Fruit fly (Drosophila melanogaster) whole organism, pupa: ENCODE measurements around the gene CG15725.

Experiments used
- CG10348 ChIP-seq: fragments of 200-800 bp; sonication (Bioruptor generic); IDR thresholded peaks from 2 replicates; pipeline ENCODE4 v1.3.6; 2022; ENCODE audit warnings: missing biosample characterization, missing genetic modification characterization
- CG12605 ChIP-seq: fragments of 200-800 bp; sonication (Bioruptor generic); IDR thresholded peaks from 2 replicates; pipeline ENCODE4 v1.3.6; 2022; ENCODE audit warnings: missing biosample characterization, missing genetic modification characterization
- CG13204 ChIP-seq: fragments of 200-800 bp; sonication (Bioruptor generic); optimal IDR thresholded peaks from 2 replicates; lab custom pipeline; 2018; ENCODE audit warnings: missing biosample characterization, mild to moderate bottlenecking, missing genetic modification characterization, moderate library complexity
- CG14655 ChIP-seq: fragments of 200-800 bp; sonication (Bioruptor generic); optimal IDR thresholded peaks from 3 replicates; lab custom pipeline; 2017; ENCODE audit warnings: mild to moderate bottlenecking, missing biosample characterization, missing genetic modification reagents, missing genetic modification characterization
- CG15710 ChIP-seq: fragments of 200-800 bp; sonication (Bioruptor generic); optimal IDR thresholded peaks from 2 replicates; lab custom pipeline; 2018; ENCODE audit warnings: missing biosample characterization, mild to moderate bottlenecking, missing genetic modification characterization, moderate library complexity
- CG17806 ChIP-seq: fragments of 200-800 bp; sonication (Bioruptor generic); optimal IDR thresholded peaks from 2 replicates; lab custom pipeline; 2018; ENCODE audit warnings: missing biosample characterization, mild to moderate bottlenecking, missing genetic modification characterization, moderate library complexity
- CG32121 ChIP-seq: fragments of 200-800 bp; sonication (Bioruptor generic); IDR thresholded peaks from 2 replicates; pipeline ENCODE4 v1.3.6; 2022; ENCODE audit warnings: missing biosample characterization, missing genetic modification characterization
- CG34367 ChIP-seq: fragments of 200-800 bp; sonication (Bioruptor generic); optimal IDR thresholded peaks from 2 replicates; lab custom pipeline; 2018; ENCODE audit warnings: missing biosample characterization, mild to moderate bottlenecking, missing genetic modification characterization
- CG4496 ChIP-seq: fragments of 200-800 bp; sonication (Bioruptor generic); IDR thresholded peaks from 3 replicates; pipeline ENCODE4 v1.3.6; 2022; ENCODE audit warnings: missing biosample characterization, missing genetic modification characterization
- CG8159 ChIP-seq: fragments of 200-800 bp; sonication (Bioruptor generic); optimal IDR thresholded peaks from 3 replicates; lab custom pipeline; 2018; ENCODE audit warnings: missing biosample characterization, mild to moderate bottlenecking, missing genetic modification characterization, moderate library complexity
- CG8301 ChIP-seq: fragments of 200-800 bp; sonication (Bioruptor generic); optimal IDR thresholded peaks from 2 replicates; lab custom pipeline; 2018; ENCODE audit warnings: missing biosample characterization, mild to moderate bottlenecking, missing genetic modification characterization
- CG9948 ChIP-seq: fragments of 200-800 bp; sonication (Bioruptor generic); optimal IDR thresholded peaks from 2 replicates; lab custom pipeline; 2018; ENCODE audit warnings: missing biosample characterization, mild to moderate bottlenecking, missing genetic modification characterization, moderate library complexity
- D1 ChIP-seq: fragments of 200-800 bp; sonication (Bioruptor generic); optimal IDR thresholded peaks from 2 replicates; lab custom pipeline; 2018; ENCODE audit warnings: missing biosample characterization, mild to moderate bottlenecking, missing genetic modification characterization, moderate library complexity
- EcR ChIP-seq: fragments of 200-800 bp; sonication (Bioruptor generic); optimal IDR thresholded peaks from 3 replicates; lab custom pipeline; 2019; ENCODE audit warnings: missing biosample characterization, missing genetic modification characterization, mild to moderate bottlenecking, moderate library complexity, missing genetic modification reagents
- Ets98B ChIP-seq: fragments of 200-800 bp; sonication (Bioruptor generic); IDR thresholded peaks from 2 replicates; pipeline ENCODE4 v1.3.6; 2022; ENCODE audit warnings: missing biosample characterization, missing genetic modification characterization
- Pif1A ChIP-seq: fragments of 200-800 bp; sonication (Bioruptor generic); optimal IDR thresholded peaks from 3 replicates; lab custom pipeline; 2016; ENCODE audit warnings: missing biosample characterization, missing genetic modification characterization
- Pif1B ChIP-seq: fragments of 200-800 bp; sonication (Bioruptor generic); optimal IDR thresholded peaks from 3 replicates; lab custom pipeline; 2016; ENCODE audit warnings: missing biosample characterization, missing genetic modification characterization
- Snoo ChIP-seq: fragments of 200-800 bp; sonication (Bioruptor generic); optimal IDR thresholded peaks from 3 replicates; lab custom pipeline; 2017; ENCODE audit warnings: missing biosample characterization, mild to moderate bottlenecking, missing genetic modification characterization, inconsistent platforms
- fd96Ca ChIP-seq: fragments of 200-800 bp; sonication (Bioruptor generic); IDR thresholded peaks from 3 replicates; pipeline ENCODE4 v1.3.6; 2022; ENCODE audit warnings: missing biosample characterization, missing genetic modification characterization
- gl ChIP-seq: fragments of 200-800 bp; sonication (Bioruptor generic); optimal IDR thresholded peaks from 2 replicates; lab custom pipeline; 2018; ENCODE audit warnings: missing biosample characterization, mild to moderate bottlenecking, missing genetic modification characterization
- rn ChIP-seq: fragments of 200-800 bp; sonication (Bioruptor generic); IDR thresholded peaks from 2 replicates; pipeline ENCODE4 v1.3.6; 2022; ENCODE audit warnings: missing biosample characterization, missing genetic modification characterization

CG15725 gene

DNA sequence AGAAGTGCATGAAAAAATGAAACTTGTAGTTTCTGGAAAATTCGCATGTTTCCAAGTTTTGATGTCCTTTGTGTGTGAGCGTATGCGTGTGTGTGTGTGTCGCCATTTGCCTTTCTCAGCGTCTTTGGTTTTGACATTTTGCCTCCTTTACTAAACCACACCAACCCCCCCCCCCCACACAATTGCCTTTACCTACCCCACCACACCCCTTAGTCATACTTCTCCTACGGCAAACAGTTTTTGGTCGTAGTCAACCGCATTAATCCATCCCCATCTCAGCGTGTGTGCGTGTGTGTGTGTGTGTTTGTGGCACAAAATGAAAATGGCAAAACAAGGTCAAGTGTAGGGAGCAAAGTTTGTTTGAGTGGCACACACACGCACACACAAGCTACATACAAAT lies 43.3 kb downstream of the CG15725 start:
- TF ChIP-seq EcR (GFP tag; lab: Kevin White, UChicago), result peak; percentile 1
- TF ChIP-seq Pif1A, result no peak
- TF ChIP-seq, all 21 proteins: peak for 1

DNA sequence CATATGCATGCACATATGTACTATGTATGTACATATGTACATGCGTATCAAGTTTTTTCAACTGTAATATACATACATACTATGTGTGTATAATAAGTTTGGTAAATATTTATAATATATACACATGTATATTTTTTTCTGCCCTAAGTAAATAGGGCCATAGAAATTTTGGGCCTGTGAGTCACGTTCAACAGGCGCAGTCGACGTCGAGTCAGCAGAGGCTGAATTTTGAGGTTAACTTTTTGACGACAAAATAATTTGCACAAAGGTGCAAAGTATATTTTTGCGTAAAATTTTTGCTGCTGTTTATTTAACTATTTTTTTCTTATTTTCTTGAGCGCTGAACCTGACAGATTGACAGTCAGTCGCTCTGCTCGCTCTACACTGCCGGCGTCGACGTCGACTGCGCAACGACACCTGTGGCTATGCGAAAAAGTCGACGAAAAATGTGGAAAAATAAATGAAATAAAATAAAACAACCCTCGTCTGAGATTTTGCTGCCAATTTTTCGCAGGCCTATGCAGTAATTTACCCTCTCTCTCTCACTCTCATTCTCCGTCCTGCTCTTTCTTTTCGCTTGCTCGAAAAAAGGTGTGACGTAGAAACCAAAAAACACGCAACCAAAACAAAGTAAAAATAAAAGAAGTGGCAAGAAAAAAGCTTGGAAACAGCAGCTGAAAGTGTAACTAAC lies 44.4 kb downstream of the CG15725 start:
- peak; percentile 18 for TF ChIP-seq D1 (tag; lab: Kevin White, UChicago)
- 0 out of 2 replicates have a peak, but pooled peaks have one; percentile 44 for TF ChIP-seq rn
- TF ChIP-seq Pif1A, result peak; percentile 53
- peak; percentile 14 for TF ChIP-seq CG8301
- TF ChIP-seq CG17806 (tag; lab: Kevin White, UChicago), result no peak
- TF ChIP-seq fd96Ca (GFP tag; lab: Robert Waterston, UW), result no peak; the same call in 2 of the 3 replicates
- TF ChIP-seq gl, result peak; percentile 80
- peak; percentile 32 for TF ChIP-seq CG14655 (GFP tag; lab: Kevin White, UChicago)
- TF ChIP-seq Pif1B (GFP tag; lab: Kevin White, UChicago), result no peak
- no peak for TF ChIP-seq CG13204 (GFP tag; lab: Kevin White, UChicago)
- no peak for TF ChIP-seq CG10348 (GFP tag; lab: Robert Waterston, UW)
- peak; percentile 67 for TF ChIP-seq CG32121
- TF ChIP-seq CG9948 (tag; lab: Kevin White, UChicago), result no peak
- TF ChIP-seq CG4496 (GFP tag; lab: Robert Waterston, UW), result peak; percentile 75; the same call in 2 of the 3 replicates
- peak; percentile 59 for TF ChIP-seq CG15710 (tag; lab: Kevin White, UChicago)
- TF ChIP-seq CG8159 (tag; lab: Kevin White, UChicago), result peak; percentile 48
- TF ChIP-seq Ets98B (GFP tag; lab: Robert Waterston, UW), result peak; percentile 24; the same call in 1 of the 2 replicates
- TF ChIP-seq CG34367 (tag; lab: Kevin White, UChicago), result peak; percentile 58
- TF ChIP-seq CG12605 (GFP tag; lab: Robert Waterston, UW), result peak; percentile 48
- TF ChIP-seq EcR (GFP tag; lab: Kevin White, UChicago), result peak; percentile 28
- TF ChIP-seq Snoo (tag; lab: Kevin White, UChicago), result no peak

DNA sequence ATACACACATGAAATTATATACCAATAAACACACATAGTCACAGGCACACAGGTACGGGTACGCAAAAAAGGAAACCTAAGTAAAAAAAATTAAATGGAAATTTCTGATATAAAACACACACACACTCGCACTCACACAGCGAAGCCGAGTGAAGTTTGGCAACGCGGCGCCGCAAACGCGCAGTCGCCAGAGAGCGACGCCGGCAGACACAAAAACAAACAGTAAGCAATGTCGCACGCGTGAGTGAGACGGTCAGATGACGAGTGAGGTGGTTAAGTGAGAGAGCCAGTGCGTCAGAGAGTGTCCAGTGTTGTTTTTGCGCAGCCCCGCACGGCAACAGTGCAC lies 44.9 kb downstream of the CG15725 start:
- no peak for TF ChIP-seq D1 (tag; lab: Kevin White, UChicago)
- TF ChIP-seq CG13204 (GFP tag; lab: Kevin White, UChicago), result no peak
- no peak for TF ChIP-seq Pif1A
- 0 out of 2 replicates have a peak, but pooled peaks have one; percentile 0 for TF ChIP-seq CG10348 (GFP tag; lab: Robert Waterston, UW)
- TF ChIP-seq fd96Ca (GFP tag; lab: Robert Waterston, UW), result peak; percentile 4; the same call in 2 of the 3 replicates
- TF ChIP-seq CG8301, result no peak
- no peak for TF ChIP-seq CG8159 (tag; lab: Kevin White, UChicago)
- no peak for TF ChIP-seq CG12605 (GFP tag; lab: Robert Waterston, UW)
- TF ChIP-seq EcR (GFP tag; lab: Kevin White, UChicago), result peak; percentile 51

DNA sequence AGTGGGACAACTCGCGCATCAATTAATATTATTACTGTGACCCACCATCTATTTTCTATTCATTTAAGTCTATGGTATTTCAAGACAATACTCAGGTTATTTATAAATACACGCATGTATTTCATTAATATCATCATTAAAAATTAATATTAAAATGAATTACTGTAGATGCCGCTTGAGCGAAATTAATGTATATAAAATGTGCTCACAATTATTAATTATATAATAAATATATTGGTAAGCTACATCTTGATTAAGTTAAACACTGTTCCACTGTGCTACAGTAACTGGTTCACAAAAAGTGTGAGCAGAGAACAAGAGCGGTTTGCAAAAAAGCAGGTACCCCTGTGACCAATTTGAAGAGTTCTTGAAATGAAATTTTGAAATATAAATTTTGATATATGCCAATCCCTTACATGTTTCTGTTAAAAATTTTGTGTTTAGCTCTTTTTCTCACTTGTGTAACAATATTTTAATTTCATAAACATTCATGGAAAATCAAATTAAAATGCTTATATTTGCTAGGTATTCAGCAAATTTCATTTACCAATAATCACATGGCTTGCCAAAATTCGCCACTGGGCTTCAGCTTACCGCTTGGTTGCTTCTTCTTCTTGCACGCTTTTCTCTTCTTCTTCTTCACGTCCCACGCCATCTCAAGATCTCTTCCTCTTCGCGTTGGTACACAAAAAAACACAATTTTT lies 45.4 kb downstream of the CG15725 start:
- TF ChIP-seq CG32121 (peak; percentile 100), gl (peak; percentile 99), D1 (tag; lab: Kevin White, UChicago) (peak; percentile 100), CG8159 (tag; lab: Kevin White, UChicago) (peak; percentile 100), CG12605 (GFP tag; lab: Robert Waterston, UW) (peak; percentile 99), Snoo (tag; lab: Kevin White, UChicago) (peak; percentile 100), CG15710 (tag; lab: Kevin White, UChicago) (peak; percentile 100), Ets98B (GFP tag; lab: Robert Waterston, UW) (peak; percentile 99), CG17806 (tag; lab: Kevin White, UChicago) (peak; percentile 100), CG10348 (GFP tag; lab: Robert Waterston, UW) (peak; percentile 100), CG8301 (peak; percentile 100), EcR (GFP tag; lab: Kevin White, UChicago) (peak; percentile 26), fd96Ca (GFP tag; lab: Robert Waterston, UW) (peak; percentile 99), CG34367 (tag; lab: Kevin White, UChicago) (peak; percentile 100), rn (peak; percentile 100), Pif1A (peak; percentile 100), CG4496 (GFP tag; lab: Robert Waterston, UW) (peak; percentile 100), Pif1B (GFP tag; lab: Kevin White, UChicago) (peak; percentile 99), CG14655 (GFP tag; lab: Kevin White, UChicago) (peak; percentile 100), CG13204 (GFP tag; lab: Kevin White, UChicago) (peak; percentile 99), CG9948 (tag; lab: Kevin White, UChicago) (peak; percentile 100)

DNA sequence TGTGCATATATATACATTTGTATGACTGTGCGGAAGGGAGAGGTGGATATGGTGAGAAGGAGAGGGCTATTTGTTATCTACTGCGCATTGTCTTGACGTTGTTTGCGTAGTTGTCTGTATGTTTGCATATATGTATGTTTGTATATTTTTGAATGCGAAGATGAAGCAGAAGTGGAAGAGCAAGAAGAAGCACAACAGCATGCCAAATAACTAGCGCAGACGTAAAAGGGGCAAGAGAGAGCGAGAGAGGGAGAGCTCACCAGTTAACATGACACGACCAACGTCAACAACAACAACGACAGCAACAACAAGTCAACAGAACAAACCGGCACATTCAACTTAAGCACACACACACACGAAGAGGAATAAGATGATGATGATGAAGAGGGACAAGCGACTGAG lies 46.1 kb downstream of the CG15725 start:
- TF ChIP-seq CG17806 (tag; lab: Kevin White, UChicago) (no peak), Snoo (tag; lab: Kevin White, UChicago) (no peak), EcR (GFP tag; lab: Kevin White, UChicago) (peak; percentile 97)

DNA sequence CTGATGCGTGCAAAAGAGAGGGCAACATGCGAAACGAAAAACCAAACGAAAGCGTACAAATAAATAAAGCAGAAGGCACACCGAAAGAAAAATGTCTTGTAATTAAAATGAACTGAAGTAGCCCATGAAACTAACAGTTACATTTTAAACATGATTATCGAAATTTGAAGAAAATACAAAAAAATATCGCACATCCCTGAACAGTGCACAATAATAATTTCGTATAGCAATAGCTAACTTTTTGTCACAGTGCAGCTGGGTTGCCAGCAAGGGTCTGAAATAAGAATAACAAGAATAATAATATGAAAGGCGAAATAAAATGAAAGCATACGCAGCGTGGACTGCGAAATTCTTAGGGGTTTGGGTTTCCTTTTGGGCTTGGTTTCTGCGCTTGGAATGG lies 46.5 kb downstream of the CG15725 start:
- peak; percentile 99 for TF ChIP-seq Snoo (tag; lab: Kevin White, UChicago)
- peak; percentile 99 for TF ChIP-seq CG14655 (GFP tag; lab: Kevin White, UChicago)
- peak; percentile 100 for TF ChIP-seq CG34367 (tag; lab: Kevin White, UChicago)
- peak; percentile 93 for TF ChIP-seq CG10348 (GFP tag; lab: Robert Waterston, UW)
- TF ChIP-seq EcR (GFP tag; lab: Kevin White, UChicago), result peak; percentile 85
- TF ChIP-seq gl, result peak; percentile 99
- peak; percentile 98 for TF ChIP-seq rn
- peak; percentile 99 for TF ChIP-seq Ets98B (GFP tag; lab: Robert Waterston, UW)
- TF ChIP-seq CG9948 (tag; lab: Kevin White, UChicago), result peak; percentile 100
- TF ChIP-seq CG8301, result peak; percentile 99
- TF ChIP-seq Pif1B (GFP tag; lab: Kevin White, UChicago), result peak; percentile 100
- TF ChIP-seq D1 (tag; lab: Kevin White, UChicago), result peak; percentile 100
- TF ChIP-seq Pif1A, result peak; percentile 98
- TF ChIP-seq CG4496 (GFP tag; lab: Robert Waterston, UW), result peak; percentile 100
- TF ChIP-seq fd96Ca (GFP tag; lab: Robert Waterston, UW), result peak; percentile 99
- peak; percentile 100 for TF ChIP-seq CG8159 (tag; lab: Kevin White, UChicago)
- TF ChIP-seq CG32121, result peak; percentile 99
- peak; percentile 100 for TF ChIP-seq CG17806 (tag; lab: Kevin White, UChicago)
- peak; percentile 98 for TF ChIP-seq CG13204 (GFP tag; lab: Kevin White, UChicago)
- peak; percentile 100 for TF ChIP-seq CG15710 (tag; lab: Kevin White, UChicago)
- TF ChIP-seq CG12605 (GFP tag; lab: Robert Waterston, UW), result peak; percentile 98
